Worm (Caenorhabditis elegans) whole organism, midembryonic: ENCODE data around the gene fbxa-86.

ENCODE experiments used
- cog-1 ChIP-seq: sonication (generic microtip); optimal IDR thresholded peaks from 2 replicates; lab custom pipeline; 2016; ENCODE audit warnings: missing genetic modification characterization, missing compliant biosample characterization
- flt-1 ChIP-seq: fragments of 200-800 bp; sonication (Bioruptor generic); IDR thresholded peaks from 2 replicates; pipeline ENCODE4 v1.3.6; 2022; ENCODE audit warnings: missing genetic modification characterization, missing compliant biosample characterization
- klf-2 ChIP-seq: fragments of 200-800 bp; sonication (Bioruptor generic); conservative IDR thresholded peaks from 2 replicates; pipeline ENCODE4 v1.3.6; 2022; ENCODE audit warnings: missing genetic modification reagents, missing genetic modification characterization, missing compliant biosample characterization
- med-1 ChIP-seq: sonication (generic microtip); optimal IDR thresholded peaks from 2 replicates; lab custom pipeline; 2017; ENCODE audit warnings: missing genetic modification characterization, mild to moderate bottlenecking, missing compliant biosample characterization, antibody characterized with exemption, missing genetic modification reagents; ENCODE audit not compliant: insufficient read depth
- ztf-29 ChIP-seq: fragments of 200-800 bp; sonication (Bioruptor generic); IDR thresholded peaks from 2 replicates; pipeline ENCODE4 v1.3.6; 2022; ENCODE audit warnings: missing genetic modification reagents, missing genetic modification characterization, missing compliant biosample characterization

ce11 chrIV:4945771-4946170, 8.0 kb upstream of the fbxa-86 start, which contains the start of gene str-169:
- TF ChIP-seq cog-1 (tag; lab: Kevin White, UChicago) (no peak), ztf-29 (GFP tag; lab: Robert Waterston, UW) (no peak), klf-2 (no peak), flt-1 (GFP tag; lab: Robert Waterston, UW) (no peak), med-1 (GFP tag; lab: Kevin White, UChicago) (no peak)
